Worm (Caenorhabditis elegans) whole organism, L1 larva: ENCODE results near the gene C50F4.1.

ENCODE experiments used
- C16A3.4 ChIP-seq: fragments of 150-350 bp; optimal IDR thresholded peaks from 2 replicates; lab custom pipeline; 2014; ENCODE audit warnings: missing biosample characterization, missing genetic modification characterization
- ama-1 ChIP-seq: fragments of 150-350 bp; optimal IDR thresholded peaks from 2 replicates; lab custom pipeline; 2014
- blmp-1 ChIP-seq: fragments of 150-350 bp; optimal IDR thresholded peaks from 2 replicates; lab custom pipeline; 2014; ENCODE audit warnings: missing biosample characterization, missing genetic modification characterization
- ceh-88 ChIP-seq: fragments of 200-800 bp; sonication (Bioruptor generic); IDR thresholded peaks from 2 replicates; pipeline ENCODE4 v1.3.6; 2022; ENCODE audit warnings: missing genetic modification characterization, missing compliant biosample characterization
- dpl-1 ChIP-seq, 3 experiments: fragments of 150-350 bp in 2 of 3; sonication (generic microtip) in 1 of 3; optimal IDR thresholded peaks; 2 replicates each; lab custom pipeline; 2014 to 2017; ENCODE audit warnings: missing biosample characterization in 3 of 3, missing genetic modification characterization in 3 of 3, missing genetic modification reagents in 3 of 3
- dsc-1 ChIP-seq: sonication (generic microtip); optimal IDR thresholded peaks from 2 replicates; lab custom pipeline; 2016; ENCODE audit warnings: mild to moderate bottlenecking, missing genetic modification characterization, missing compliant biosample characterization
- efl-1 ChIP-seq, 4 experiments: fragments of 150-350 bp; optimal IDR thresholded peaks in 3 of 4; peaks in 1 of 4; 1 replicate in 1 of 4; 2 replicates in 3 of 4; lab custom pipeline; 2014; ENCODE audit warnings: missing biosample characterization in 2 of 4, missing genetic modification characterization in 2 of 4, missing genetic modification reagents in 2 of 4
- egl-27 ChIP-seq, 2 experiments: fragments of 150-350 bp in 1 of 2; sonication (generic microtip); optimal IDR thresholded peaks; 3 replicates each; lab custom pipeline; 2017 to 2018; ENCODE audit warnings: missing biosample characterization in 2 of 2, missing genetic modification characterization in 2 of 2, missing genetic modification reagents in 2 of 2
- elt-2 ChIP-seq: sonication (generic microtip); optimal IDR thresholded peaks from 2 replicates; lab custom pipeline; 2016; ENCODE audit warnings: missing genetic modification characterization, mild to moderate bottlenecking, inconsistent platforms, missing compliant biosample characterization, missing genetic modification reagents
- elt-3 ChIP-seq, 6 experiments: fragments of 150-350 bp in 1 of 6; sonication (generic microtip); optimal IDR thresholded peaks; 2 replicates each; lab custom pipeline; 2017 to 2018; ENCODE audit warnings: missing biosample characterization in 6 of 6, missing genetic modification characterization in 6 of 6, inconsistent platforms in 1 of 6
- grh-1 ChIP-seq: fragments of 200-800 bp; sonication (Bioruptor generic); IDR thresholded peaks from 2 replicates; pipeline ENCODE4 v1.3.6; 2022; ENCODE audit warnings: missing genetic modification reagents, missing genetic modification characterization, missing compliant biosample characterization
- hlh-17 ChIP-seq: fragments of 200-800 bp; sonication (Bioruptor generic); optimal IDR thresholded peaks from 2 replicates; lab custom pipeline; 2018; ENCODE audit warnings: missing genetic modification characterization, mild to moderate bottlenecking, missing compliant biosample characterization, moderate library complexity, borderline replicate concordance
- hpl-2 ChIP-seq: fragments of 150-350 bp; optimal IDR thresholded peaks from 2 replicates; lab custom pipeline; 2014; ENCODE audit warnings: missing biosample characterization, missing genetic modification reagents, missing genetic modification characterization
- irx-1 ChIP-seq: sonication (generic microtip); optimal IDR thresholded peaks from 2 replicates; lab custom pipeline; 2016; ENCODE audit warnings: missing genetic modification characterization, missing compliant biosample characterization
- isw-1 ChIP-seq: fragments of 200-800 bp; sonication (Bioruptor generic); IDR thresholded peaks from 2 replicates; pipeline ENCODE4 v1.3.6; 2022; ENCODE audit warnings: missing genetic modification characterization, missing compliant biosample characterization
- lin-13 ChIP-seq: fragments of 150-350 bp; optimal IDR thresholded peaks from 2 replicates; lab custom pipeline; 2014; ENCODE audit warnings: missing biosample characterization, missing genetic modification reagents, missing genetic modification characterization
- lin-14 ChIP-seq: fragments of 200-800 bp; sonication (Bioruptor generic); optimal IDR thresholded peaks from 2 replicates; lab custom pipeline; 2018; ENCODE audit warnings: mild to moderate bottlenecking, missing genetic modification characterization, moderate library complexity, missing compliant biosample characterization
- lin-15B ChIP-seq: fragments of 150-350 bp; sonication (generic microtip); optimal IDR thresholded peaks from 3 replicates; lab custom pipeline; 2014; ENCODE audit warnings: missing biosample characterization, missing genetic modification characterization
- lin-35 ChIP-seq, 2 experiments: fragments of 150-350 bp; optimal IDR thresholded peaks; 2 replicates each; lab custom pipeline; 2014; ENCODE audit warnings: missing biosample characterization in 2 of 2, missing genetic modification characterization in 2 of 2, missing genetic modification reagents in 2 of 2
- lir-3 ChIP-seq: sonication (generic microtip); optimal IDR thresholded peaks from 2 replicates; lab custom pipeline; 2016; ENCODE audit warnings: mild to moderate bottlenecking, missing genetic modification characterization, moderate library complexity, missing compliant biosample characterization; ENCODE audit not compliant: poor library complexity
- lsy-2 ChIP-seq, 2 experiments: fragments of 150-350 bp; optimal IDR thresholded peaks; 2 replicates each; lab custom pipeline; 2014; ENCODE audit warnings: missing biosample characterization in 2 of 2, missing genetic modification characterization in 2 of 2
- mab-9 ChIP-seq: fragments of 200-800 bp; sonication (Bioruptor generic); IDR thresholded peaks from 2 replicates; pipeline ENCODE4 v1.3.6; 2022; ENCODE audit warnings: missing genetic modification reagents, missing genetic modification characterization, missing compliant biosample characterization
- mdl-1 ChIP-seq, 2 experiments: fragments of 150-350 bp; optimal IDR thresholded peaks; 2 replicates each; lab custom pipeline; 2014 to 2017; ENCODE audit warnings: missing biosample characterization in 2 of 2, missing genetic modification characterization in 2 of 2, inconsistent platforms in 1 of 2
- mef-2 ChIP-seq: fragments of 150-350 bp; optimal IDR thresholded peaks from 2 replicates; lab custom pipeline; 2014; ENCODE audit warnings: missing biosample characterization, missing genetic modification characterization
- mep-1 ChIP-seq: fragments of 150-350 bp; optimal IDR thresholded peaks from 2 replicates; lab custom pipeline; 2014; ENCODE audit warnings: missing biosample characterization, missing genetic modification characterization
- nhr-19 ChIP-seq: fragments of 200-800 bp; sonication (Bioruptor generic); conservative IDR thresholded peaks from 2 replicates; pipeline ENCODE4 v1.3.6; 2022; ENCODE audit warnings: missing genetic modification characterization, missing compliant biosample characterization
- nhr-20 ChIP-seq: sonication (generic microtip); optimal IDR thresholded peaks from 2 replicates; lab custom pipeline; 2016; ENCODE audit warnings: mild to moderate bottlenecking, missing genetic modification characterization, missing compliant biosample characterization
- nhr-237 ChIP-seq: fragments of 150-350 bp; optimal IDR thresholded peaks from 2 replicates; lab custom pipeline; 2014; ENCODE audit warnings: missing biosample characterization, missing genetic modification characterization
- nhr-28 ChIP-seq: fragments of 150-350 bp; optimal IDR thresholded peaks from 2 replicates; lab custom pipeline; 2014; ENCODE audit warnings: missing biosample characterization, missing genetic modification characterization
- nhr-47 ChIP-seq: sonication (generic microtip); optimal IDR thresholded peaks from 2 replicates; lab custom pipeline; 2016; ENCODE audit warnings: mild to moderate bottlenecking, missing genetic modification characterization, moderate library complexity, missing compliant biosample characterization
- nhr-71 ChIP-seq: sonication (generic microtip); optimal IDR thresholded peaks from 2 replicates; lab custom pipeline; 2016; ENCODE audit warnings: mild to moderate bottlenecking, missing genetic modification characterization, moderate library complexity, missing compliant biosample characterization
- nhr-85 ChIP-seq: sonication (generic microtip); peaks from one replicate; lab custom pipeline; 2016; ENCODE audit warnings: missing genetic modification characterization, inconsistent platforms, missing compliant biosample characterization
- nhr-90 ChIP-seq: sonication (generic microtip); optimal IDR thresholded peaks from 2 replicates; lab custom pipeline; 2016; ENCODE audit warnings: mild to moderate bottlenecking, missing genetic modification characterization, missing compliant biosample characterization; ENCODE audit not compliant: poor library complexity
- pax-3 ChIP-seq: fragments of 200-800 bp; sonication (Bioruptor generic); optimal IDR thresholded peaks from 2 replicates; lab custom pipeline; 2018; ENCODE audit warnings: mild to moderate bottlenecking, missing genetic modification characterization, moderate library complexity, missing compliant biosample characterization
- snu-23 ChIP-seq: sonication (generic microtip); optimal IDR thresholded peaks from 2 replicates; lab custom pipeline; 2016; ENCODE audit warnings: missing genetic modification characterization, missing compliant biosample characterization
- sox-4 ChIP-seq: sonication (generic microtip); optimal IDR thresholded peaks from 2 replicates; lab custom pipeline; 2016; ENCODE audit warnings: missing genetic modification characterization, missing compliant biosample characterization
- sup-37 ChIP-seq: fragments of 200-800 bp; sonication (Bioruptor generic); optimal IDR thresholded peaks from 2 replicates; lab custom pipeline; 2018; ENCODE audit warnings: mild to moderate bottlenecking, missing genetic modification characterization, missing compliant biosample characterization
- tbx-2 ChIP-seq: sonication (generic microtip); optimal IDR thresholded peaks from 2 replicates; lab custom pipeline; 2016; ENCODE audit warnings: missing genetic modification characterization, missing compliant biosample characterization
- unc-130 ChIP-seq: fragments of 150-350 bp; optimal IDR thresholded peaks from 2 replicates; lab custom pipeline; 2017; ENCODE audit warnings: missing biosample characterization, missing genetic modification characterization, inconsistent platforms
- unc-86 ChIP-seq: sonication (generic microtip); optimal IDR thresholded peaks from 2 replicates; lab custom pipeline; 2016; ENCODE audit warnings: missing genetic modification characterization, missing compliant biosample characterization
- vab-15 ChIP-seq: sonication (generic microtip); optimal IDR thresholded peaks from 2 replicates; lab custom pipeline; 2017; ENCODE audit warnings: missing genotype, mild to moderate bottlenecking, missing genetic modification characterization, missing compliant biosample characterization
- xbp-1 ChIP-seq: sonication (generic microtip); optimal IDR thresholded peaks from 2 replicates; lab custom pipeline; 2016; ENCODE audit warnings: missing genetic modification characterization, missing compliant biosample characterization
- zip-4 ChIP-seq: fragments of 200-800 bp; sonication (Bioruptor generic); optimal IDR thresholded peaks from 2 replicates; lab custom pipeline; 2018; ENCODE audit warnings: mild to moderate bottlenecking, missing genetic modification characterization, moderate library complexity, missing compliant biosample characterization

The C50F4.1 gene

ce11 chrV:9513590-9513989 is 13.0 kb upstream of the C50F4.1 start, which contains the start of gene eif-2Bdelta (continued):
- TF ChIP-seq efl-1 (optimal IDR thresholded peaks at IDR 0.05; lab: Kevin White, UChicago) (peak; percentile 51 to 73), efl-1 (GFP tag; optimal IDR thresholded peaks at IDR 0.05 in 1 of 2; lab: Kevin White, UChicago) (peak; percentile 68 to 96), nhr-85 (tag; lab: Kevin White, UChicago) (peak; percentile 80), nhr-28 (tag; lab: Kevin White, UChicago) (no peak), dsc-1 (tag; lab: Kevin White, UChicago) (peak; percentile 78), unc-86 (tag; lab: Kevin White, UChicago) (peak; percentile 59), sup-37 (GFP tag; lab: Kevin White, UChicago) (no peak)
- TF ChIP-seq, all 84 proteins: peak for 35

- peak; percentile 89 for TF ChIP-seq nhr-71 (tag; lab: Kevin White, UChicago)
- peak in 1 of 3 experiments; percentile 58 for TF ChIP-seq dpl-1 (GFP tag; optimal IDR thresholded peaks at IDR 0.05; lab: Kevin White, UChicago)
- peak; percentile 39 for TF ChIP-seq lir-3 (tag; lab: Kevin White, UChicago)
- peak; percentile 32 for TF ChIP-seq xbp-1 (tag; lab: Kevin White, UChicago)
- no peak for TF ChIP-seq nhr-237 (tag; lab: Kevin White, UChicago)
- peak; percentile 93 for TF ChIP-seq unc-130 (tag; lab: Kevin White, UChicago)
- peak; percentile 53; the same call in 1 of the 2 replicates for TF ChIP-seq grh-1 (GFP tag; lab: Robert Waterston, UW)
- peak; percentile 95 for TF ChIP-seq nhr-19
- peak; percentile 79 for TF ChIP-seq snu-23
- TF ChIP-seq ceh-88 (GFP tag; lab: Robert Waterston, UW), result 0 out of 2 replicates have a peak, but pooled peaks have one; percentile 35
- no peak for TF ChIP-seq zip-4 (GFP tag; lab: Kevin White, UChicago)
- peak; percentile 70 for TF ChIP-seq C16A3.4
- TF ChIP-seq hlh-17 (GFP tag; lab: Kevin White, UChicago), result no peak
- peak; percentile 33 to 100 (median 90) for TF ChIP-seq elt-3 (tag; optimal IDR thresholded peaks at IDR 0.05; lab: Kevin White, UChicago)
- peak; percentile 97 for TF ChIP-seq nhr-85 (tag; lab: Kevin White, UChicago)
- peak; percentile 77 for TF ChIP-seq hpl-2 (GFP tag; lab: Kevin White, UChicago)
- peak; percentile 85 for TF ChIP-seq lin-14
- no peak for TF ChIP-seq egl-27 (tag; optimal IDR thresholded peaks at IDR 0.05; lab: Kevin White, UChicago)
- peak; percentile 34 for TF ChIP-seq irx-1
- TF ChIP-seq pax-3 (tag; lab: Kevin White, UChicago), result no peak
- peak; percentile 17 for TF ChIP-seq sox-4
- no peak for TF ChIP-seq isw-1
- no peak for TF ChIP-seq lin-15B (tag; lab: Kevin White, UChicago)
- no peak for TF ChIP-seq mef-2 (tag; lab: Kevin White, UChicago)
- TF ChIP-seq elt-2 (tag; lab: Kevin White, UChicago), result peak; percentile 78
- peak; percentile 56 for TF ChIP-seq mep-1 (tag; lab: Kevin White, UChicago)
- peak; percentile 85 for TF ChIP-seq blmp-1 (tag; lab: Kevin White, UChicago)
- peak in 1 of 2 experiments; percentile 21 for TF ChIP-seq efl-1 (optimal IDR thresholded peaks at IDR 0.05; lab: Kevin White, UChicago)
- TF ChIP-seq efl-1 (GFP tag; optimal IDR thresholded peaks at IDR 0.05 in 1 of 2; lab: Kevin White, UChicago), result peak in 1 of 2 experiments; percentile 90
- peak; percentile 69 for TF ChIP-seq nhr-47
- peak; percentile 36 for TF ChIP-seq lin-13 (GFP tag; lab: Kevin White, UChicago)
- TF ChIP-seq nhr-90, result peak; percentile 87
- peak; percentile 41 for TF ChIP-seq ama-1 (lab: Kevin White, UChicago)
- peak; percentile 48; the same call in 1 of the 2 replicates for TF ChIP-seq mab-9 (GFP tag; lab: Robert Waterston, UW)
- peak in 1 of 2 experiments; percentile 85 for TF ChIP-seq mdl-1 (tag; optimal IDR thresholded peaks at IDR 0.05; lab: Kevin White, UChicago)
- peak; percentile 23 for TF ChIP-seq vab-15 (tag; lab: Kevin White, UChicago)
- TF ChIP-seq lsy-2 (tag; optimal IDR thresholded peaks at IDR 0.05; lab: Kevin White, UChicago), result peak; percentile 15 to 60
- TF ChIP-seq nhr-20 (tag; lab: Kevin White, UChicago), result peak; percentile 94
- TF ChIP-seq tbx-2 (tag; lab: Kevin White, UChicago), result peak; percentile 78
- peak in 1 of 2 experiments; percentile 86 for TF ChIP-seq lin-35 (GFP tag; optimal IDR thresholded peaks at IDR 0.05; lab: Kevin White, UChicago)
These were observed 10.3 kb upstream of the C50F4.1 start for ce11 chrV:9516280-9516679.
